Fruit fly (Drosophila melanogaster) whole organism, wandering third instar larva: ENCODE measurements around the gene GatB.
A peak's percentile ranks its signal among the peaks of the same experiment; 100 is the strongest.

Experiments used
- Abd-B ChIP-seq: fragments of >200 bp; optimal IDR thresholded peaks from 2 replicates; lab custom pipeline; 2017; ENCODE audit warnings: missing biosample characterization, missing genetic modification characterization
- CrebA ChIP-seq: fragments of 200-800 bp; sonication (Bioruptor generic); optimal IDR thresholded peaks from 2 replicates; lab custom pipeline; 2016; ENCODE audit warnings: missing biosample characterization, mild to moderate bottlenecking, missing genetic modification characterization, borderline replicate concordance
- Dfd ChIP-seq: fragments of >200 bp; optimal IDR thresholded peaks from 2 replicates; lab custom pipeline; 2017; ENCODE audit warnings: missing biosample characterization, missing genetic modification characterization
- Dif ChIP-seq: fragments of 200-275, 200-300 bp; sonication (Bioruptor generic); optimal IDR thresholded peaks from 2 replicates; lab custom pipeline; 2018; ENCODE audit warnings: missing biosample characterization, missing genetic modification characterization; ENCODE audit not compliant: partially characterized antibody
- Myc ChIP-seq: fragments of >200 bp; optimal IDR thresholded peaks from 2 replicates; lab custom pipeline; 2017
- Vsx2 ChIP-seq: fragments of 200-300, 225-300 bp; sonication (Bioruptor generic); optimal IDR thresholded peaks from 2 replicates; lab custom pipeline; 2018; ENCODE audit warnings: missing biosample characterization, missing genetic modification characterization; ENCODE audit not compliant: partially characterized antibody
- h ChIP-seq: fragments of 200-800 bp; sonication (Bioruptor generic); optimal IDR thresholded peaks from 3 replicates; lab custom pipeline; 2016; ENCODE audit warnings: missing biosample characterization, mild to moderate bottlenecking, missing genetic modification characterization
- jim ChIP-seq: fragments of 175-275, 200-325 bp; sonication (Bioruptor generic); optimal IDR thresholded peaks from 2 replicates; lab custom pipeline; 2016; ENCODE audit warnings: missing biosample characterization, mild to moderate bottlenecking, missing genetic modification characterization

DNA sequence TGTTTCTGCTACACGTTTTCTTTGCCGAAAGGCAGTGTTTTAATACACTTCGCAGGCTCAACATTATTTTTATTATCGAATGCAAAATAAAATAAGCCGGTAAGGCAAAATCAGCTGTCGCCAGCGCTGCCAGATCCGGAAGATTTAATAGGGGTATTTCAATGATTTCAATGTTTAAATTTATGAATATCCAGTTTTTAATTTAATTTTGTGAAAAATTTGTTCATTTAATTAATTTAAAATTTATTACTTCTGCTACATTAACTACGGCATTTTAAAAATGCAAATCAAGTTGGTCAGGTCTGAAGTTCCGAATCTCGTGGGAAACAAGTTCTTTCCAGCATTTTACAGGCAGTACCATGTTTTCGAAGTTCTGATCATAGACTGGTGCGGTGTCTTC lies 18.8 kb upstream of the GatB start, which contains the start of gene Slimp:
- TF ChIP-seq Abd-B (GFP tag; lab: Kevin White, UChicago) (no peak), Myc (lab: Kevin White, UChicago) (no peak), Dfd (GFP tag; lab: Kevin White, UChicago) (no peak), Dif (no peak), CrebA (no peak), h (GFP tag; lab: Kevin White, UChicago) (peak; percentile 53), jim (no peak), Vsx2 (GFP tag; lab: Kevin White, UChicago) (no peak)
